ENCODE assay signal across 4 worm cellular contexts in the genomic region with DNA sequence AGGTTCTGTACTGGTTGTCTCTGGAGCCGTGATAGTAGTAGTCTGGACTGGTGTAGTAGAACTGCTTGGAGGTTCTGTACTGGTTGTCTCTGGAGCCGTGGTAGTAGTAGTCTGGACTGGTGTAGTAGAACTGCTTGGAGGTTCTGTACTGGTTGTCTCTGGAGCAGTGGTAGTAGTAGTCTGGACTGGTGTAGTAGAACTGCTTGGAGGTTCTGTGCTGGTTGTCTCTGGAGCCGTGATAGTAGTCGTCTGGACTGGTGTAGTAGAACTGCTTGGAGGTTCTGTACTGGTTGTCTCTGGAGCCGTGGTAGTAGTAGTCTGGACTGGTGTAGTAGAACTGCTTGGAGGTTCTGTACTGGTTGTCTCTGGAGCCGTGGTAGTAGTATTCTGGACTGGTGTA.
A peak's percentile ranks its signal among the peaks of the same experiment; 100 is the strongest.
TF ChIP-seq lines count a peak whose summit lies in the region.

No protein-coding gene starts in this region.

TF ChIP-seq in whole organism, L4 larva, 104 proteins besides CTCF, POLR2A, EP300 and RAD21:
- TF ChIP-seq madf-9 (GFP tag; conservative IDR thresholded peaks at IDR 0.05; lab: Robert Waterston, UW): 0 out of 2 replicates have a peak, but pooled peaks have one; percentile 47
- TF ChIP-seq Y105C5A.15 (GFP tag; IDR thresholded peaks at IDR 0.05; lab: Robert Waterston, UW): 0 out of 2 replicates have a peak, but pooled peaks have one; percentile 57
- peak; percentile 84 for TF ChIP-seq F26F4.8 (GFP tag; conservative IDR thresholded peaks at IDR 0.05; lab: Robert Waterston, UW)
- peak; percentile 72; the same call in 1 of the 2 replicates for TF ChIP-seq dmd-8 (GFP tag; IDR thresholded peaks at IDR 0.05; lab: Robert Waterston, UW)
- peak; percentile 70 for TF ChIP-seq lim-7 (GFP tag; IDR thresholded peaks at IDR 0.05; lab: Robert Waterston, UW)
- 0 out of 2 replicates have a peak, but pooled peaks have one; percentile 38 for TF ChIP-seq F44E2.7 (GFP tag; IDR thresholded peaks at IDR 0.05; lab: Robert Waterston, UW)
- TF ChIP-seq madf-5 (GFP tag; IDR thresholded peaks at IDR 0.05; lab: Robert Waterston, UW): peak in 1 of 2 experiments; percentile 50; a peak in 1 of 4 replicates
- 0 out of 2 replicates have a peak, but pooled peaks have one; percentile 68 for TF ChIP-seq D1046.2 (GFP tag; IDR thresholded peaks at IDR 0.05; lab: Robert Waterston, UW)
- TF ChIP-seq snpc-1.2 (GFP tag; IDR thresholded peaks at IDR 0.05; lab: Robert Waterston, UW): 0 out of 2 replicates have a peak, but pooled peaks have one; percentile 29

TF ChIP-seq in whole organism, early embryonic, 17 proteins besides CTCF, POLR2A, EP300 and RAD21:
- 0 out of 2 replicates have a peak, but pooled peaks have one; percentile 47 for TF ChIP-seq scrt-1 (GFP tag; IDR thresholded peaks at IDR 0.05; lab: Robert Waterston, UW)
TF ChIP-seq in whole organism, early embryonic: peak in this region for 1; not testable (repeated sequence) for 16.

TF ChIP-seq in whole organism, midembryonic, 9 proteins besides CTCF, POLR2A, EP300 and RAD21:
- 0 out of 2 replicates have a peak, but pooled peaks have one; percentile 30 for TF ChIP-seq ref-1 (GFP tag; conservative IDR thresholded peaks at IDR 0.05; lab: Robert Waterston, UW)
- 0 out of 2 replicates have a peak, but pooled peaks have one; percentile 57 for TF ChIP-seq flt-1 (GFP tag; IDR thresholded peaks at IDR 0.05; lab: Robert Waterston, UW)

TF ChIP-seq in whole organism, young adult, 124 proteins besides CTCF, POLR2A, EP300 and RAD21:
- 0 out of 2 replicates have a peak, but pooled peaks have one; percentile 28 for TF ChIP-seq hmg-20 (GFP tag; IDR thresholded peaks at IDR 0.05; lab: Robert Waterston, UW)
- TF ChIP-seq F37B4.10 (GFP tag; IDR thresholded peaks at IDR 0.05; lab: Robert Waterston, UW): 0 out of 2 replicates have a peak, but pooled peaks have one; percentile 82
- peak; percentile 40; the same call in 1 of the 2 replicates for TF ChIP-seq B0019.2 (GFP tag; conservative IDR thresholded peaks at IDR 0.05; lab: Robert Waterston, UW)
- TF ChIP-seq let-526 (GFP tag; IDR thresholded peaks at IDR 0.05; lab: Robert Waterston, UW): 0 out of 2 replicates have a peak, but pooled peaks have one; percentile 70
- TF ChIP-seq F33H1.4 (GFP tag; IDR thresholded peaks at IDR 0.05; lab: Robert Waterston, UW): 0 out of 2 replicates have a peak, but pooled peaks have one; percentile 25
- 0 out of 2 replicates have a peak, but pooled peaks have one; percentile 15 for TF ChIP-seq ceh-100 (GFP tag; IDR thresholded peaks at IDR 0.05; lab: Robert Waterston, UW)
- TF ChIP-seq aptf-3 (GFP tag; IDR thresholded peaks at IDR 0.05; lab: Robert Waterston, UW): 0 out of 2 replicates have a peak, but pooled peaks have one; percentile 84
- TF ChIP-seq ceh-40 (GFP tag; IDR thresholded peaks at IDR 0.05; lab: Robert Waterston, UW): peak; percentile 85
- TF ChIP-seq ceh-58 (GFP tag; IDR thresholded peaks at IDR 0.05; lab: Robert Waterston, UW): 0 out of 2 replicates have a peak, but pooled peaks have one; percentile 18
- peak; percentile 77; the same call in 1 of the 2 replicates for TF ChIP-seq cebp-2 (GFP tag; IDR thresholded peaks at IDR 0.05; lab: Robert Waterston, UW)
- TF ChIP-seq madf-3 (GFP tag; IDR thresholded peaks at IDR 0.05; lab: Robert Waterston, UW): peak; percentile 80; the same call in 1 of the 2 replicates
- TF ChIP-seq egrh-3 (GFP tag; IDR thresholded peaks at IDR 0.05; lab: Robert Waterston, UW): peak; percentile 70
- peak; percentile 16; the same call in 1 of the 2 replicates for TF ChIP-seq D2030.7 (GFP tag; IDR thresholded peaks at IDR 0.05; lab: Robert Waterston, UW)
- 0 out of 2 replicates have a peak, but pooled peaks have one; percentile 60 for TF ChIP-seq F39B2.1 (GFP tag; IDR thresholded peaks at IDR 0.05; lab: Robert Waterston, UW)
- 0 out of 2 replicates have a peak, but pooled peaks have one; percentile 63 for TF ChIP-seq egl-18 (GFP tag; IDR thresholded peaks at IDR 0.05; lab: Robert Waterston, UW)
- TF ChIP-seq ztf-28 (GFP tag; IDR thresholded peaks at IDR 0.05; lab: Robert Waterston, UW): 0 out of 2 replicates have a peak, but pooled peaks have one; percentile 49
